Fruit fly (Drosophila melanogaster): Measurements from ENCODE around the gene CG32444.
A peak's percentile ranks its signal among the peaks of the same experiment; 100 is the strongest.

CG32444 gene

DNA sequence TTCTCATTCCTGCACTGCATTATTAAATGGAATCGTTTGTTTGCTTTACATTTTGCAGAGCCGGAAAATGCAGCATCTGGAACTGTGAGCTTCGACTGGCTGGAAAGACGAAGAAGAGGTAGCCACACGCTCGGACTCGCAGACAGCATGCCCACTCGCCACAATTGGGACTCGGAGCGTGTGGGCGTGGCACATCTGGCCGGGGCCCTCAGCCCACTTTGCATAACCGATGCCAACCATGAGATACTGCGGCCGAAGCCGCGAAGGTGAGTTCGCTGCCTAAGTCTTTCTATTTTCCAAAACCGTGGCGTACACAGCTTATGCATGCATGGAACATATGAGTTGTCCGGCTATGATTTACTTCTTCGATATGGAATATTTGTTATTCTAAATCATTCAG lies 15.4 kb downstream of the CG32444 start (continued):
- TF ChIP-seq sr (GFP tag; IDR thresholded peaks at IDR 0.05) = peak; percentile 84
- peak; percentile 10 for TF ChIP-seq Ets65A (GFP tag)

DNA sequence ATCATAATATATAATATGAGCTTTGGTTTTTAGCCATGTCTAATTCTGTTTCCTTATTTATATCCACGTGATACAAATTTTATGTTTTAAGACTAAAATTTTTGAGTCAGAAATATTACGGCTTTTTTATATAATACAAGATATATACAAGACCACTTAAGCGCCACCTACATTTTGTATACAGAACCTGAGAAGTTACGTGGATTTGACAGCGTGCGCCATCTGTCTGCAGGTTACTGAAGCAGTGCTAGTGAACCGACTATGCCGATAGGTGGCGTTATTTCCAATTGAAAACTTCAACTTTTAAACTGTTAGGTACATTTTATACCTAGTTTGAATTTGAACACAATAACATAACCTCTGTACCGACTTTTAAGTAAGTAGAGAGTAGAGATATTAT lies 16.0 kb downstream of the CG32444 start:
- TF ChIP-seq dpn (GFP tag; optimal IDR thresholded peaks at IDR 0.05) (peak; percentile 77 to 82), NC2β (GFP tag; optimal IDR thresholded peaks at IDR 0.05) (peak; percentile 71), jigr1 (GFP tag; IDR thresholded peaks at IDR 0.05) (no peak), CG12769 (tag; optimal IDR thresholded peaks at IDR 0.05) (peak; percentile 56), bab2 (GFP tag; optimal IDR thresholded peaks at IDR 0.05) (peak; percentile 74), CG8478 (optimal IDR thresholded peaks at IDR 0.05) (peak; percentile 31), pita (GFP tag; optimal IDR thresholded peaks at IDR 0.05) (peak; percentile 61), Optix (GFP tag; IDR thresholded peaks at IDR 0.05) (peak; percentile 65), CkIIα-i1 (GFP tag; IDR thresholded peaks at IDR 0.05) (no peak), Nf-YA (GFP tag; IDR thresholded peaks at IDR 0.05) (no peak), fd64A (GFP tag; optimal IDR thresholded peaks at IDR 0.05) (no peak), sim (GFP tag; IDR thresholded peaks at IDR 0.05) (no peak), zfh2 (GFP tag; optimal IDR thresholded peaks at IDR 0.05) (peak; percentile 40), CG1832 (GFP tag; optimal IDR thresholded peaks at IDR 0.05) (no peak), knrl (GFP tag; IDR thresholded peaks at IDR 0.05; ENCODE audit: partially characterized antibody) (peak; percentile 52; the same call in 1 of the 3 replicates), croc (GFP tag; conservative IDR thresholded peaks at IDR 0.05) (peak; percentile 34; the same call in 1 of the 3 replicates), Bdp1 (GFP tag; optimal IDR thresholded peaks at IDR 0.05) (no peak), ttk (GFP tag; IDR thresholded peaks at IDR 0.05) (no peak; the same call in 1 of the 2 replicates), chif (GFP tag; optimal IDR thresholded peaks at IDR 0.05) (peak; percentile 54 to 91), run (tag; optimal IDR thresholded peaks at IDR 0.05) (no peak), Fer2 (tag; optimal IDR thresholded peaks at IDR 0.05) (peak; percentile 53), CG11456 (GFP tag; IDR thresholded peaks at IDR 0.05) (peak; percentile 96), CG10321 (GFP tag; IDR thresholded peaks at IDR 0.05) (no peak), CG8765 (GFP tag; IDR thresholded peaks at IDR 0.05) (no peak), H2.0 (GFP tag; IDR thresholded peaks at IDR 0.05) (peak; percentile 63), TFAM (GFP tag; optimal IDR thresholded peaks at IDR 0.05) (no peak), CG9817 (tag; optimal IDR thresholded peaks at IDR 0.05) (peak; percentile 83), ind (GFP tag; optimal IDR thresholded peaks at IDR 0.05) (peak; percentile 71), Ada2b (GFP tag; IDR thresholded peaks at IDR 0.05) (peak; percentile 27; the same call in 1 of the 2 replicates), Eip74EF (GFP tag; optimal IDR thresholded peaks at IDR 0.05) (no peak), rib (GFP tag; IDR thresholded peaks at IDR 0.05) (no peak), CG10565 (GFP tag; optimal IDR thresholded peaks at IDR 0.05) (peak; percentile 5), CG18599 (GFP tag; optimal IDR thresholded peaks at IDR 0.05) (no peak), nmo (GFP tag; optimal IDR thresholded peaks at IDR 0.05) (peak; percentile 73), CG10654 (GFP tag; optimal IDR thresholded peaks at IDR 0.05) (peak; percentile 72), D19B (GFP tag; optimal IDR thresholded peaks at IDR 0.05) (no peak), aop (GFP tag; IDR thresholded peaks at IDR 0.05) (peak; percentile 55; the same call in 1 of the 2 replicates), cg (GFP tag; optimal IDR thresholded peaks at IDR 0.05) (no peak), Poxn (GFP tag; IDR thresholded peaks at IDR 0.05) (no peak), ewg (GFP tag; optimal IDR thresholded peaks at IDR 0.05) (peak; percentile 16), toy (GFP tag; IDR thresholded peaks at IDR 0.05) (no peak), sima (GFP tag; optimal IDR thresholded peaks at IDR 0.05) (no peak), CG18619 (GFP tag; optimal IDR thresholded peaks at IDR 0.05) (peak; percentile 14), CG12155 (GFP tag; optimal IDR thresholded peaks at IDR 0.05) (peak; percentile 60), CG6689 (GFP tag; IDR thresholded peaks at IDR 0.05) (no peak; the same call in 1 of the 2 replicates), usp (GFP tag; optimal IDR thresholded peaks at IDR 0.05) (no peak), bbx (GFP tag; IDR thresholded peaks at IDR 0.05; ENCODE audit: partially characterized antibody) (0 out of 2 replicates have a peak, but pooled peaks have one; percentile 24), Pdp1 (GFP tag; optimal IDR thresholded peaks at IDR 0.05) (peak; percentile 64 to 97)
